Worm (Caenorhabditis elegans) whole organism, dauer: ENCODE results near the gene R74.2.

ENCODE experiments used
- unc-62 ChIP-seq: sonication (generic microtip); optimal IDR thresholded peaks from 2 replicates; lab custom pipeline; 2017; ENCODE audit warnings: missing biosample characterization, missing genetic modification reagents, missing genetic modification characterization

R74.2 gene

ce11 chrIII:4187845-4188244 is at the start of gene R74.2:
TSS of gene R74.2 (plus strand) at chrIII:4188160.
- TF ChIP-seq unc-62 (GFP tag; lab: Kevin White, UChicago) = no peak

DNA sequence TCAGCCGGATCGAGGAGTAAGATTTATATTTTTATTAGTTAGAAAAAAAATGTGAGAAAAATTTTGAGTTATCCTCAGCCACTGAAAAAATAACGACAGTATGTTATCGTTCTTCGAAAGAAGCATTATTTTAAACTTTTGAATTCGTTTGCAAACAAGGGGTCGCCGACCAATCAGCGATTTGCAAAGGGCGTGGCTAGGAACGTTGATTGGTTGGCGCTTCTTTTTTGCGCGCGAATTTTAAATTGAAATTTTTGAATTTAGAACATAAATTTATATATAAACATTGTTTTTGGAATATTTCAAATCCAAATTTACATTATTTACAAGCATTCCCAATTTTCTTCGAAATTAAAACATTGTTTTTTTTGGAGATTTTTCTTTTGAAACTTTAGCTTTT is 44.8 kb upstream of the R74.2 start:
- TF ChIP-seq unc-62 (GFP tag; lab: Kevin White, UChicago) = no peak

DNA sequence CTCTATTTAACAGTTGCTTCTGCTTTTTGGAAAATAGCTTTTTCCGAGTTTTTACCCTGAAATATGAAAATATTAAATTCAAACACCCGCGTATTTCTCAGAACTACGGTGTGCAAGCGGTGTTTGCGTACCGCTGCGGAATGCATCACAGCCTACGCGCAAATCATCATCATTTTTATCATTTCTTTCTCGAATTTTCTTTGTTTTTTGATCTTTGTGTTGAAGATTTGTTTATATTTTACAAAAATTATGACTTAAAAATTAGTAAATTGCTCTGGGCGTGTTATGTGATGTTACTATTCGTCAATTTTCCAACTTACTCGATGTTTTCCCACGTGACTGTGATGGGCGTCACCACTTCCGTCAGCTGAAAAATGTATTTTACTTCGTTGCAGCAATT is 37.0 kb upstream of the R74.2 start:
- no peak for TF ChIP-seq unc-62 (GFP tag; lab: Kevin White, UChicago)

ce11 chrIII:4151548-4152104 is 36.3 kb upstream of the R74.2 start, which contains the start of the genes wht-3 and har-1:
TSS of gene wht-3 (minus strand) at chrIII:4151598.
TSS of gene har-1 (plus strand) at chrIII:4152054.
- TF ChIP-seq unc-62 (GFP tag; lab: Kevin White, UChicago) = no peak

- no peak for TF ChIP-seq unc-62 (GFP tag; lab: Kevin White, UChicago)
These were observed 35.7 kb upstream of the R74.2 start for ce11 chrIII:4152309-4152708.

DNA sequence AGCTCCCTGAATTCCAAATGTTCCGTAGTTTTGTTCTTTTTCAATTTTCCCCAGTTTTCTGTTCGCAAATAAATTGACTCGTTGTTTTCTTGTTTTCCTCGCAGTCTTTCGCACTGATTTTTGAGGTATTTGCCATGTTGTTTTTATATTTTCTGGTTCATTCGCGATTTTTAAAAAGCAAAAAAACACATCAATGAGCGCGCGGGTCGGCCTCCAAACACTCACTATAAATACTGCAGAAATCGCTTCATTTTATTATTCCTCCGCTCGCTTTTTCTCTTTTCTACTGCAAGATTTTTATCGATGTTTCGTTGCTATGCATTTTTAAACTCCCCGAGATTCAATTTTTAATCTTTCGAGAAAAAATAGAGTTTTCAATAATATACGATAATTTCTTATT is 35.1 kb upstream of the R74.2 start:
- no peak for TF ChIP-seq unc-62 (GFP tag; lab: Kevin White, UChicago)

DNA sequence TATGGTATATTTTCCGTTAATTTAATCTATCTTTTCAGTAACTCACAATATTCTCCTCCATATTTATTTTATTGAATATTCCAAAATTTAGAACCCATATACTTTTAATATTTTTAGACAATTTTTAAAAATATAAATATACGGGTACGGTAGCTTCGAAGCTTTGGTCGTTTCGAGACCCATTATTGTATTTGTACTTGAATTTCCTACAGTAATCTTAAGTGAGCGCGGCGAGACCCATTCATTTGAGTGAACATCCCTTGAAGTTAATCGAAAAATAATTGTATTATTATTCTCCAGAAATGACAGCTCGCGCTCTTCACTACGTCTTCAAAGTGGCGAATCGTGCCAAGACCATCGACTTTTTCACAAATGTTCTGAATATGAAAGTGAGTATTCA is 34.7 kb upstream of the R74.2 start, which contains the start of gene glod-4:
glod-4 (plus strand) TSS at position 301 of the 400 bp plus-strand sequence.
- TF ChIP-seq unc-62 (GFP tag; lab: Kevin White, UChicago) = no peak

ce11 chrIII:4157298-4157697 is 30.7 kb upstream of the R74.2 start, which contains the start of gene C16C10.9:
TSS of gene C16C10.9 (minus strand) at chrIII:4157398.
- TF ChIP-seq unc-62 (GFP tag; lab: Kevin White, UChicago) = no peak

DNA sequence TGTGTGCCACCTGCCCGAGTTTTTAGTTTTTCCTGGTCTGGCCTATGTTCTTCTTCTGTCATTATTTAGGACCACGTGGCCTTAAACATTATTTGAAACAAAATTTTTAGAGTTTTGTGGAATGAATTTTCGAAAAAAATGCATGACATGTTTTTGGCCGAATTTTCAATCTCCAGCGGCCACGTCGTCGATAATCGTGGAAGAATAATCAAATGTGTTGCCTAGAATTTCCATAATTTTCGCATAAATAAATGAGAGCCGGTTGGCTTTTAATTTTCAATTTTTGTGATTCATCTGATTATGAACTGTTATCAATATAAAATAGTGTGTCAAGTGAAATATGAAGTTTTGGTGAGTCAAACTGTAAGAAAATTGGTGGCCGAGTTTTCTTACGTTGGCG is 27.0 kb upstream of the R74.2 start, which contains the start of gene C01G12.16:
C01G12.16 (plus strand) TSS at position 301 of the 400 bp plus-strand sequence.
- TF ChIP-seq unc-62 (GFP tag; lab: Kevin White, UChicago) = no peak

DNA sequence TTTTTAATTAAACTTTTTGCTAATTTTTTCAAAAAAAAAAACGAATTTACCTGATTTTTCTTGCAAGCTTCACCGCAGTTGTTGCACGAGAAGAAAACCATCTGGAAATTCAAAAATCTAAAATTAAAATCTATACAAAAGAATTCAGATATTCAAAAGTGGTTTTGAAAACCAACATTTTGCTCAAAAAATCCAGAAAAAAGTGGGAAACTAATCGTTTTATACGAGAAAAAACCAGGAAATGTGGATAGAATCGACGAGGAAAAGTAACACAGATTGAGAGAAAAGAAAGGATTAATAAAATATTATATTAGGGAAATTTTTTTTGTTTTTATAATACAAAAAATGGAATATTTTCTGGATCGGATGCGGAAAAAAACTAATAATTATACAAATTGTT is 23.9 kb upstream of the R74.2 start, which contains the start of gene C16C10.8:
C16C10.8 (minus strand) TSS at position 101 of the 400 bp plus-strand sequence.
- TF ChIP-seq unc-62 (GFP tag; lab: Kevin White, UChicago) = no peak

ce11 chrIII:4166745-4167144 is 21.2 kb upstream of the R74.2 start, which contains the start of gene rnf-5:
TSS of gene rnf-5 (minus strand) at chrIII:4166845.
- TF ChIP-seq unc-62 (GFP tag; lab: Kevin White, UChicago) = no peak

DNA sequence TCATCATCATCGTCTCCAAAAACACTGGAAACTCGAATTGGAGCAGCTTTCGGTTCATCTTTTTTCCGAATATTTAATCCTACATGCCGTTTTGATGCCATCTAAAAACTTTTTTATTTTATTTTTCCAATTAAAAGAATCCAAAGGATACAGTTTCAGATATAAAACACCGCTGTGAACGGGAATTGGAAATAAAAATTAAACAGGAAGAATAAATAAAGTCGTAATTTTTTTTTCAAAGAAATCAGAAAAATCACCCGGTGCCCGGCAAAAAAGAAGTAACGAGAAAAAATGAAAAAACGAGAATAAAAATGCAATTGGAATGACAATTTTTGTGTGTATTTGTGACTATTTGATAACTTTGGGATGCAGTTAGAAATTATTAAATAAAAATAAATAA is 19.3 kb upstream of the R74.2 start, which contains the start of gene ccdc-55:
ccdc-55 (minus strand) TSS at position 101 of the 400 bp plus-strand sequence.
- TF ChIP-seq unc-62 (GFP tag; lab: Kevin White, UChicago) = no peak

- TF ChIP-seq unc-62 (GFP tag; lab: Kevin White, UChicago) = no peak
These were observed 17.0 kb upstream of the R74.2 start, which contains the start of the genes rnf-121 and C16C10.4 for ce11 chrIII:4170903-4171377. TSS of gene rnf-121 (minus strand) at chrIII:4170953. TSS of gene C16C10.4 (plus strand) at chrIII:4171336.

- no peak for TF ChIP-seq unc-62 (GFP tag; lab: Kevin White, UChicago)
These were observed 15.8 kb upstream of the R74.2 start for ce11 chrIII:4172210-4172609.

ce11 chrIII:4175489-4175888 is 12.5 kb upstream of the R74.2 start:
- TF ChIP-seq unc-62 (GFP tag; lab: Kevin White, UChicago) = no peak

DNA sequence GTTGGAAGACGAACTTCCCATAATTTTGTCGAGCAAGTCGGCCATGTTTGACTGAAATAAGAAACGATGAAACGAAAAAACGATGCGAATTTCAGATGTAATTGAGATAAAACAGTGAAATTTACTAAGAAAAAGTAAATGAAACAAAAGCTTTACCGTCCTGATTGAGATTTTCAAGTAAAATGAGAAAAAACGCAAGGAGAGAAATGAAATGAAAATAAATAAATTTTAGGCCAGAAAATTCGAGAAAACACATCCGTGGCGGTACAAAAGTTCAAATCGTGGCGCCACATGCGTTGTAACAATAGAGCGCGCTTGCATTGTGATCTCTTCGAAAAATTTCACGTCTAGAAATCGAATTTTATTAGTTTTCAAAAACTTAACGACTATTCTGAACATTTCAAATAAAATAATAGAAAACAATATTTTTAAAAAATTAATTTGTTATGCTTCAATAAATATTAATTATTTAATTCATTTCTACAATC is 11.8 kb upstream of the R74.2 start, which contains the start of the genes hrde-1 and C16C10.13:
hrde-1 (minus strand) TSS at position 51 of the 488 bp plus-strand sequence.
C16C10.13 (plus strand) TSS at position 332 of the 488 bp plus-strand sequence.
- TF ChIP-seq unc-62 (GFP tag; lab: Kevin White, UChicago) = no peak
